Fruit fly (Drosophila melanogaster) whole organism, pupa: ENCODE measurements around the gene sau.

Experiments
- CG14655 ChIP-seq: fragments of 200-800 bp; sonication (Bioruptor generic); optimal IDR thresholded peaks from 3 replicates; lab custom pipeline; 2017; ENCODE audit warnings: mild to moderate bottlenecking, missing biosample characterization, missing genetic modification reagents, missing genetic modification characterization
- CG15710 ChIP-seq: fragments of 200-800 bp; sonication (Bioruptor generic); optimal IDR thresholded peaks from 2 replicates; lab custom pipeline; 2018; ENCODE audit warnings: missing biosample characterization, mild to moderate bottlenecking, missing genetic modification characterization, moderate library complexity
- CG4496 ChIP-seq: fragments of 200-800 bp; sonication (Bioruptor generic); IDR thresholded peaks from 3 replicates; pipeline ENCODE4 v1.3.6; 2022; ENCODE audit warnings: missing biosample characterization, missing genetic modification characterization
- CG8159 ChIP-seq: fragments of 200-800 bp; sonication (Bioruptor generic); optimal IDR thresholded peaks from 3 replicates; lab custom pipeline; 2018; ENCODE audit warnings: missing biosample characterization, mild to moderate bottlenecking, missing genetic modification characterization, moderate library complexity
- CG9948 ChIP-seq: fragments of 200-800 bp; sonication (Bioruptor generic); optimal IDR thresholded peaks from 2 replicates; lab custom pipeline; 2018; ENCODE audit warnings: missing biosample characterization, mild to moderate bottlenecking, missing genetic modification characterization, moderate library complexity
- D1 ChIP-seq: fragments of 200-800 bp; sonication (Bioruptor generic); optimal IDR thresholded peaks from 2 replicates; lab custom pipeline; 2018; ENCODE audit warnings: missing biosample characterization, mild to moderate bottlenecking, missing genetic modification characterization, moderate library complexity
- EcR ChIP-seq: fragments of 200-800 bp; sonication (Bioruptor generic); optimal IDR thresholded peaks from 3 replicates; lab custom pipeline; 2019; ENCODE audit warnings: missing biosample characterization, missing genetic modification characterization, mild to moderate bottlenecking, moderate library complexity, missing genetic modification reagents
- fd96Ca ChIP-seq: fragments of 200-800 bp; sonication (Bioruptor generic); IDR thresholded peaks from 3 replicates; pipeline ENCODE4 v1.3.6; 2022; ENCODE audit warnings: missing biosample characterization, missing genetic modification characterization
- gl ChIP-seq: fragments of 200-800 bp; sonication (Bioruptor generic); optimal IDR thresholded peaks from 2 replicates; lab custom pipeline; 2018; ENCODE audit warnings: missing biosample characterization, mild to moderate bottlenecking, missing genetic modification characterization
- rn ChIP-seq: fragments of 200-800 bp; sonication (Bioruptor generic); IDR thresholded peaks from 2 replicates; pipeline ENCODE4 v1.3.6; 2022; ENCODE audit warnings: missing biosample characterization, missing genetic modification characterization

dm6 chr2L:2196590-2197474 lies 29.3 kb upstream of the sau start:
- TF ChIP-seq EcR (GFP tag; lab: Kevin White, UChicago) (peak; percentile 100), CG15710 (tag; lab: Kevin White, UChicago) (peak; percentile 12), fd96Ca (GFP tag; lab: Robert Waterston, UW) (no peak), CG9948 (tag; lab: Kevin White, UChicago) (peak; percentile 36), D1 (tag; lab: Kevin White, UChicago) (no peak), CG8159 (peak; percentile 37), rn (GFP tag; lab: Robert Waterston, UW) (no peak), gl (tag; lab: Kevin White, UChicago) (peak; percentile 30), CG14655 (GFP tag; lab: Kevin White, UChicago) (peak; percentile 81), CG4496 (GFP tag; lab: Robert Waterston, UW) (no peak)
